Fruit fly (Drosophila melanogaster): ENCODE results near the gene Npc2d.

- 0 out of 3 replicates have a peak, but pooled peaks have one; percentile 11 for TF ChIP-seq gce (GFP tag; IDR thresholded peaks at IDR 0.05)
- TF ChIP-seq CG17912 (GFP tag; optimal IDR thresholded peaks at IDR 0.05) = no peak
- no peak for TF ChIP-seq CG30403 (GFP tag; optimal IDR thresholded peaks at IDR 0.05)
- TF ChIP-seq Drgx (GFP tag; IDR thresholded peaks at IDR 0.05) = no peak
- no peak for TF ChIP-seq CG16863 (GFP tag; optimal IDR thresholded peaks at IDR 0.05)
- no peak for TF ChIP-seq ro (GFP tag; IDR thresholded peaks at IDR 0.05)
- no peak for TF ChIP-seq danr (GFP tag; IDR thresholded peaks at IDR 0.05)
- no peak for TF ChIP-seq emc (GFP tag; optimal IDR thresholded peaks at IDR 0.05)
- TF ChIP-seq ranshi (GFP tag; IDR thresholded peaks at IDR 0.05) = no peak
- TF ChIP-seq CG17829 (tag; optimal IDR thresholded peaks at IDR 0.05) = no peak
- TF ChIP-seq CG10543 (GFP tag; optimal IDR thresholded peaks at IDR 0.05) = peak; percentile 91
Measured at dm6 chr3R:10099401-10099848, 43.5 kb upstream of the Npc2d start.
